Worm (Caenorhabditis elegans) whole organism, L4/young adult: ENCODE results near the gene adr-2.

Experiments
- W03F9.2 ChIP-seq: fragments of 150-350 bp; optimal IDR thresholded peaks from 2 replicates; lab custom pipeline; 2014; ENCODE audit warnings: missing biosample characterization, missing genetic modification characterization
- dao-5 ChIP-seq: sonication (generic microtip); optimal IDR thresholded peaks from 2 replicates; lab custom pipeline; 2016; ENCODE audit warnings: missing genotype, missing genetic modification characterization, moderate library complexity, missing compliant biosample characterization

DNA sequence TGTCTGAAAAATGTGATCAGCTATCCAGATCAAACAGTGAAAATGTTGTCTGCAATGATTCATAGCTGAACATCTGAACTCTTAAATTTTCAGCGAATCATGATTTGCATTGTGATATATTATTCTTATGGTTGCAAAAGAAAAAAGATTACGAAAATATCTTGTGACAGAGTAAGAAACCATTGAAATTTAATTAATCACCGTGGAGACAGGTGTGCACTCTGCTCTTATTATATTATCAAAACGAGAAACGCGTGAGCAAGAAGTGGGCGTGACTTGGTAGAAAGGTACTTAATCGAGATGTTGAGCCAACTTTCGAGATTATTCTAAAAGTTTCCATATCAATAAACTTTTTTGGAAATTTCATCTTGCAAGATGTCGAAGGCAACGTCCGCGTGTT, 10.3 kb upstream of the adr-2 start, which contains the start of gene osm-10:
- no peak for TF ChIP-seq W03F9.2 (tag; lab: Kevin White, UChicago)
- TF ChIP-seq dao-5 = no peak
